Fruit fly (Drosophila melanogaster): ENCODE measurements around the gene CG32817.

CG32817 gene

dm6 chrX:524331-524730 is 45.5 kb downstream of the CG32817 start (continued):
- no peak for TF ChIP-seq CG10431 (GFP tag; optimal IDR thresholded peaks at IDR 0.05)
- no peak for TF ChIP-seq Sry-β (GFP tag; optimal IDR thresholded peaks at IDR 0.05)
- TF ChIP-seq vfl (GFP tag; optimal IDR thresholded peaks at IDR 0.05): no peak
- no peak for TF ChIP-seq pita (GFP tag; optimal IDR thresholded peaks at IDR 0.05)
- TF ChIP-seq lmd (GFP tag; IDR thresholded peaks at IDR 0.05): peak; percentile 35
- TF ChIP-seq CG17361 (GFP tag; IDR thresholded peaks at IDR 0.05): no peak
- TF ChIP-seq slp2 (GFP tag; optimal IDR thresholded peaks at IDR 0.05): no peak
- TF ChIP-seq Doc2 (GFP tag; IDR thresholded peaks at IDR 0.05): no peak
- TF ChIP-seq danr (GFP tag; IDR thresholded peaks at IDR 0.05): no peak
- TF ChIP-seq schlank (tag; optimal IDR thresholded peaks at IDR 0.05): no peak
- TF ChIP-seq Hr39 (optimal IDR thresholded peaks at IDR 0.05): no peak
- no peak for TF ChIP-seq tgo (GFP tag; IDR thresholded peaks at IDR 0.05)
- TF ChIP-seq caup (GFP tag; optimal IDR thresholded peaks at IDR 0.05; ENCODE audit: severe bottlenecking): peak; percentile 22
- no peak for TF ChIP-seq odd (GFP tag; optimal IDR thresholded peaks at IDR 0.05)
- peak; percentile 16 for TF ChIP-seq CG17385 (GFP tag; optimal IDR thresholded peaks at IDR 0.05)
- peak; percentile 16 for TF ChIP-seq CG15514 (GFP tag; optimal IDR thresholded peaks at IDR 0.05)
- no peak for TF ChIP-seq CG10565 (GFP tag; optimal IDR thresholded peaks at IDR 0.05)
- TF ChIP-seq row (GFP tag; IDR thresholded peaks at IDR 0.05): peak; percentile 82
- no peak for TF ChIP-seq CG13894 (tag; optimal IDR thresholded peaks at IDR 0.05)
- TF ChIP-seq CG8290 (GFP tag; optimal IDR thresholded peaks at IDR 0.05): no peak
- peak in 1 of 2 experiments; percentile 55 for TF ChIP-seq CG8290 (tag; optimal IDR thresholded peaks at IDR 0.05)
- peak; percentile 15; the same call in 1 of the 2 replicates for TF ChIP-seq CG4404 (GFP tag; IDR thresholded peaks at IDR 0.05)
- TF ChIP-seq D19A (tag; optimal IDR thresholded peaks at IDR 0.05): no peak
- TF ChIP-seq CG10321 (GFP tag; IDR thresholded peaks at IDR 0.05): no peak
- peak; percentile 10 for TF ChIP-seq Xbp1 (GFP tag; optimal IDR thresholded peaks at IDR 0.05)
- no peak for TF ChIP-seq C15 (GFP tag; IDR thresholded peaks at IDR 0.05)
- no peak for TF ChIP-seq CG15601 (tag; optimal IDR thresholded peaks at IDR 0.05)
- TF ChIP-seq dati (GFP tag; IDR thresholded peaks at IDR 0.05): no peak
- TF ChIP-seq Optix (GFP tag; IDR thresholded peaks at IDR 0.05): no peak
- TF ChIP-seq CG7556 (GFP tag; optimal IDR thresholded peaks at IDR 0.05): peak; percentile 3
- no peak for TF ChIP-seq Mrtf (GFP tag; IDR thresholded peaks at IDR 0.05)
- no peak for TF ChIP-seq CG3838 (GFP tag; optimal IDR thresholded peaks at IDR 0.05)
- no peak for TF ChIP-seq CG6175 (GFP tag; IDR thresholded peaks at IDR 0.05)
- TF ChIP-seq CG18011 (GFP tag; optimal IDR thresholded peaks at IDR 0.05): no peak
- TF ChIP-seq CG14710 (tag; optimal IDR thresholded peaks at IDR 0.05): no peak
- peak; percentile 70 for TF ChIP-seq pros (GFP tag; optimal IDR thresholded peaks at IDR 0.05)
- TF ChIP-seq Dip3 (GFP tag; optimal IDR thresholded peaks at IDR 0.05): no peak
- no peak for TF ChIP-seq psq (GFP tag; optimal IDR thresholded peaks at IDR 0.05)
- peak; percentile 29 for TF ChIP-seq gem (tag; optimal IDR thresholded peaks at IDR 0.05)
- TF ChIP-seq hbn (GFP tag; IDR thresholded peaks at IDR 0.05; ENCODE audit: partially characterized antibody): no peak
- peak; percentile 31 for TF ChIP-seq ATbp (GFP tag; optimal IDR thresholded peaks at IDR 0.05)
- 0 out of 2 replicates have a peak, but pooled peaks have one; percentile 10 for TF ChIP-seq sob (GFP tag; IDR thresholded peaks at IDR 0.05)
- no peak for TF ChIP-seq mld (GFP tag; IDR thresholded peaks at IDR 0.05; ENCODE audit: partially characterized antibody)
- TF ChIP-seq cato (GFP tag; optimal IDR thresholded peaks at IDR 0.05; ENCODE audit: borderline replicate concordance): no peak
- TF ChIP-seq repo (GFP tag; optimal IDR thresholded peaks at IDR 0.05): no peak
- TF ChIP-seq CG15479 (GFP tag; optimal IDR thresholded peaks at IDR 0.05): no peak
- peak; percentile 21 for TF ChIP-seq CG1603 (tag; optimal IDR thresholded peaks at IDR 0.05)
- TF ChIP-seq Xrp1 (GFP tag; IDR thresholded peaks at IDR 0.05): peak; percentile 28; the same call in 1 of the 2 replicates
- no peak for TF ChIP-seq Sox100B (GFP tag; optimal IDR thresholded peaks at IDR 0.05)
- no peak for TF ChIP-seq CG2116 (GFP tag; optimal IDR thresholded peaks at IDR 0.05)
- TF ChIP-seq CG1529 (GFP tag; optimal IDR thresholded peaks at IDR 0.05): no peak
- TF ChIP-seq Lim3 (GFP tag; IDR thresholded peaks at IDR 0.05): no peak

All from whole organism, embryonic.